Worm (Caenorhabditis elegans): ENCODE measurements around the gene F53H4.2.

ce11 chrX:15878785-15879184 lies 21.8 kb downstream of the F53H4.2 start, which contains the start of gene gmeb-2:
- TF ChIP-seq ceh-82 (tag; optimal IDR thresholded peaks at IDR 0.05) (no peak), unc-62 (GFP tag; optimal IDR thresholded peaks at IDR 0.05) (no peak), skn-1 (tag; optimal IDR thresholded peaks at IDR 0.05) (no peak), mef-2 (tag; optimal IDR thresholded peaks at IDR 0.05) (no peak), snpc-4 (tag; optimal IDR thresholded peaks at IDR 0.05) (no peak), nhr-237 (tag; optimal IDR thresholded peaks at IDR 0.05) (no peak), ztf-4 (tag; optimal IDR thresholded peaks at IDR 0.05) (no peak)
